Fruit fly (Drosophila melanogaster): ENCODE data around the gene RpS21.

The RpS21 gene

dm6 chr2L:2884683-2885502, 29.0 kb downstream of the RpS21 start (continued):
- TF ChIP-seq fd102C (GFP tag; optimal IDR thresholded peaks at IDR 0.05) (peak; percentile 15), CG30403 (GFP tag; optimal IDR thresholded peaks at IDR 0.05) (no peak), CG8281 (tag; optimal IDR thresholded peaks at IDR 0.05) (peak; percentile 44), CG12104 (GFP tag; optimal IDR thresholded peaks at IDR 0.05) (no peak), twi (tag; optimal IDR thresholded peaks at IDR 0.05) (peak; percentile 22), CG33557 (GFP tag; optimal IDR thresholded peaks at IDR 0.05) (peak; percentile 19), wor (GFP tag; IDR thresholded peaks at IDR 0.05) (no peak), CG6813 (GFP tag; optimal IDR thresholded peaks at IDR 0.05) (peak; percentile 73), CG3726 (GFP tag; IDR thresholded peaks at IDR 0.05) (no peak), usp (GFP tag; optimal IDR thresholded peaks at IDR 0.05) (no peak), tll (GFP tag; optimal IDR thresholded peaks at IDR 0.05) (peak in 1 of 2 experiments; percentile 87), Hmx (GFP tag; optimal IDR thresholded peaks at IDR 0.05) (no peak), cwo (GFP tag; optimal IDR thresholded peaks at IDR 0.05) (no peak), CG11093 (GFP tag; IDR thresholded peaks at IDR 0.05) (no peak), Awh (GFP tag; IDR thresholded peaks at IDR 0.05) (peak; percentile 35; the same call in 1 of the 2 replicates), sisA (GFP tag; IDR thresholded peaks at IDR 0.05) (no peak; the same call in 1 of the 2 replicates), eyg (GFP tag; optimal IDR thresholded peaks at IDR 0.05) (no peak), mam (GFP tag; optimal IDR thresholded peaks at IDR 0.05) (peak; percentile 30), CG1832 (GFP tag; optimal IDR thresholded peaks at IDR 0.05) (no peak), nerfin-2 (GFP tag; IDR thresholded peaks at IDR 0.05; ENCODE audit: partially characterized antibody) (no peak), Stat92E (GFP tag; optimal IDR thresholded peaks at IDR 0.05) (peak in 1 of 3 experiments; percentile 19), D19A (tag; optimal IDR thresholded peaks at IDR 0.05) (peak; percentile 20), tap (tag; optimal IDR thresholded peaks at IDR 0.05) (no peak), CG1603 (tag; optimal IDR thresholded peaks at IDR 0.05) (peak; percentile 89), CG10543 (GFP tag; optimal IDR thresholded peaks at IDR 0.05) (peak; percentile 80), Hr51 (GFP tag; optimal IDR thresholded peaks at IDR 0.05) (no peak), CoRest (tag; optimal IDR thresholded peaks at IDR 0.05) (peak; percentile 41), crol (GFP tag; IDR thresholded peaks at IDR 0.05) (peak; percentile 48; the same call in 1 of the 2 replicates), Six4 (GFP tag; optimal IDR thresholded peaks at IDR 0.05) (no peak), luna (GFP tag; optimal IDR thresholded peaks at IDR 0.05) (no peak), Dbx (GFP tag; IDR thresholded peaks at IDR 0.05) (peak; percentile 69), gcm (GFP tag; optimal IDR thresholded peaks at IDR 0.05) (peak; percentile 48), vvl (GFP tag; IDR thresholded peaks at IDR 0.05) (peak; percentile 68), CG11696 (GFP tag; IDR thresholded peaks at IDR 0.05) (no peak), sr (GFP tag; IDR thresholded peaks at IDR 0.05) (peak; percentile 96), jigr1 (GFP tag; IDR thresholded peaks at IDR 0.05) (no peak), NK7.1 (GFP tag; optimal IDR thresholded peaks at IDR 0.05) (no peak), Lim3 (GFP tag; IDR thresholded peaks at IDR 0.05) (no peak), sqz (GFP tag; optimal IDR thresholded peaks at IDR 0.05) (no peak), CG42726 (GFP tag; IDR thresholded peaks at IDR 0.05; ENCODE audit: partially characterized antibody) (peak; percentile 70; the same call in 1 of the 2 replicates), CG4328 (GFP tag; optimal IDR thresholded peaks at IDR 0.05) (peak; percentile 46), Chrac-16 (GFP tag; optimal IDR thresholded peaks at IDR 0.05) (no peak), abd-A (tag; optimal IDR thresholded peaks at IDR 0.05) (peak; percentile 91), sens (GFP tag) (no peak), Usf (GFP tag; optimal IDR thresholded peaks at IDR 0.05) (no peak), CG7372 (GFP tag; IDR thresholded peaks at IDR 0.05) (no peak; the same call in 1 of the 2 replicates), fd64A (GFP tag; optimal IDR thresholded peaks at IDR 0.05) (peak; percentile 49), Meics (GFP tag; optimal IDR thresholded peaks at IDR 0.05) (peak; percentile 53)

Data from whole organism, embryonic.